Worm (Caenorhabditis elegans) whole organism, young adult: ENCODE data around the gene F41C3.11.

Source experiments
- D2030.7 ChIP-seq: fragments of 200-800 bp; sonication (Bioruptor generic); IDR thresholded peaks from 2 replicates; pipeline ENCODE4 v1.3.6; 2022; ENCODE audit warnings: missing genetic modification reagents, missing genetic modification characterization, missing compliant biosample characterization
- F49E8.2 ChIP-seq: sonication (generic microtip); optimal IDR thresholded peaks from 3 replicates; lab custom pipeline; 2017; ENCODE audit warnings: missing genetic modification characterization, mild to moderate bottlenecking, missing compliant biosample characterization, antibody characterized with exemption, moderate library complexity; ENCODE audit not compliant: insufficient read depth
- F52B5.7 ChIP-seq: sonication (generic microtip); optimal IDR thresholded peaks from 2 replicates; lab custom pipeline; 2016; ENCODE audit warnings: mild to moderate bottlenecking, missing genetic modification characterization, missing compliant biosample characterization
- K11D2.4 ChIP-seq: fragments of 200-800 bp; sonication (Bioruptor generic); IDR thresholded peaks from 2 replicates; pipeline ENCODE4 v1.3.6; 2022; ENCODE audit warnings: missing genetic modification reagents, missing genetic modification characterization, missing compliant biosample characterization
- Y67H2A.10 ChIP-seq: fragments of 200-800 bp; sonication (Bioruptor generic); conservative IDR thresholded peaks from 2 replicates; pipeline ENCODE4 v1.3.6; 2022; ENCODE audit warnings: missing genetic modification reagents, missing genetic modification characterization, missing compliant biosample characterization
- akir-1 ChIP-seq: fragments of 200-800 bp; sonication (Bioruptor generic); optimal IDR thresholded peaks from 2 replicates; lab custom pipeline; 2018; ENCODE audit warnings: mild to moderate bottlenecking, missing genetic modification characterization, moderate library complexity, missing compliant biosample characterization
- ama-1 ChIP-seq, 3 experiments: fragments of 150-350 bp in 1 of 3; sonication (generic microtip) in 2 of 3; optimal IDR thresholded peaks; 2 replicates each; lab custom pipeline; 2014 to 2018; ENCODE audit warnings: missing biosample characterization in 2 of 3, missing genetic modification characterization in 2 of 3, missing genetic modification reagents in 2 of 3
- chd-7 ChIP-seq: sonication (generic microtip); optimal IDR thresholded peaks from 2 replicates; lab custom pipeline; 2016; ENCODE audit warnings: mild to moderate bottlenecking, missing genetic modification characterization, moderate library complexity, missing compliant biosample characterization
- let-526 ChIP-seq: fragments of 200-800 bp; sonication (Bioruptor generic); IDR thresholded peaks from 2 replicates; pipeline ENCODE4 v1.3.6; 2022; ENCODE audit warnings: missing genetic modification reagents, missing genetic modification characterization, missing compliant biosample characterization
- lsl-1 ChIP-seq: fragments of 200-800 bp; sonication (Bioruptor generic); optimal IDR thresholded peaks from 2 replicates; lab custom pipeline; 2018; ENCODE audit warnings: mild to moderate bottlenecking, missing genetic modification characterization, moderate library complexity, missing compliant biosample characterization
- mcd-1 ChIP-seq: fragments of 200-800 bp; sonication (Bioruptor generic); IDR thresholded peaks from 2 replicates; pipeline ENCODE4 v1.3.6; 2022; ENCODE audit warnings: missing genetic modification reagents, missing genetic modification characterization, missing compliant biosample characterization
- mes-4 ChIP-seq: sonication (generic microtip); optimal IDR thresholded peaks from 2 replicates; lab custom pipeline; 2016; ENCODE audit warnings: missing genotype, missing genetic modification characterization, missing compliant biosample characterization
- rpc-1 ChIP-seq, 2 experiments: fragments of 150-350 bp in 1 of 2; sonication (generic microtip) in 1 of 2; optimal IDR thresholded peaks; 2 replicates each; lab custom pipeline; 2014 to 2018; ENCODE audit warnings: missing biosample characterization in 1 of 2, missing genetic modification characterization in 1 of 2, missing genetic modification reagents in 1 of 2, missing genotype in 1 of 2
- ztf-25 ChIP-seq: fragments of 200-800 bp; sonication (Bioruptor generic); IDR thresholded peaks from 2 replicates; pipeline ENCODE4 v1.3.6; 2022; ENCODE audit warnings: missing genetic modification reagents, missing genetic modification characterization, missing compliant biosample characterization

ce11 chrII:4710120-4710519 is 23.6 kb downstream of the F41C3.11 start, which contains the start of gene tag-151:
- TF ChIP-seq K11D2.4 (GFP tag; lab: Robert Waterston, UW) (no peak), F49E8.2 (tag; lab: Kevin White, UChicago) (peak; percentile 24), mes-4 (tag; lab: Kevin White, UChicago) (no peak), rpc-1 (optimal IDR thresholded peaks at IDR 0.05; lab: Kevin White, UChicago) (no peak), rpc-1 (tag; optimal IDR thresholded peaks at IDR 0.05; lab: Kevin White, UChicago) (no peak), chd-7 (tag; lab: Kevin White, UChicago) (peak; percentile 49), let-526 (GFP tag; lab: Robert Waterston, UW) (no peak), akir-1 (GFP tag; lab: Kevin White, UChicago) (no peak), ama-1 (optimal IDR thresholded peaks at IDR 0.05; lab: Kevin White, UChicago) (no peak), ama-1 (GFP tag; optimal IDR thresholded peaks at IDR 0.05; lab: Kevin White, UChicago) (peak in 1 of 2 experiments; percentile 71), Y67H2A.10 (GFP tag; lab: Robert Waterston, UW) (no peak), D2030.7 (GFP tag; lab: Robert Waterston, UW) (no peak), mcd-1 (GFP tag; lab: Robert Waterston, UW) (no peak), ztf-25 (GFP tag; lab: Robert Waterston, UW) (no peak), lsl-1 (GFP tag; lab: Kevin White, UChicago) (no peak), F52B5.7 (peak; percentile 16)
